Worm (Caenorhabditis elegans) whole organism, L3 larva: ENCODE measurements around the gene mrps-18A.

Experiments used
- R02D3.7 ChIP-seq: fragments of 150-350 bp; optimal IDR thresholded peaks from 2 replicates; lab custom pipeline; 2014; ENCODE audit warnings: missing biosample characterization, missing genetic modification characterization
- ZK546.5 ChIP-seq: sonication (generic microtip); optimal IDR thresholded peaks from 2 replicates; lab custom pipeline; 2017; ENCODE audit warnings: missing biosample characterization, missing genetic modification characterization
- aly-2 ChIP-seq: fragments of 150-350 bp; optimal IDR thresholded peaks from 2 replicates; lab custom pipeline; 2014; ENCODE audit warnings: missing biosample characterization, missing genetic modification characterization
- ceh-16 ChIP-seq: sonication (generic microtip); optimal IDR thresholded peaks from 2 replicates; lab custom pipeline; 2017; ENCODE audit warnings: missing biosample characterization, missing genetic modification characterization
- ceh-28 ChIP-seq: fragments of 150-350 bp; optimal IDR thresholded peaks from 2 replicates; lab custom pipeline; 2014; ENCODE audit warnings: missing biosample characterization, missing genetic modification reagents, missing genetic modification characterization
- ceh-82 ChIP-seq: fragments of 150-350 bp; optimal IDR thresholded peaks from 2 replicates; lab custom pipeline; 2014; ENCODE audit warnings: missing biosample characterization, missing genetic modification characterization
- ceh-9 ChIP-seq: sonication (generic microtip); optimal IDR thresholded peaks from 2 replicates; lab custom pipeline; 2018; ENCODE audit warnings: missing biosample characterization, missing genetic modification characterization
- daf-12 ChIP-seq: fragments of 150-350 bp; optimal IDR thresholded peaks from 2 replicates; lab custom pipeline; 2014; ENCODE audit warnings: missing biosample characterization, missing genetic modification reagents, missing genetic modification characterization
- egl-27 ChIP-seq: sonication (generic microtip); optimal IDR thresholded peaks from 4 replicates; lab custom pipeline; 2017; ENCODE audit warnings: missing biosample characterization, missing genetic modification reagents, missing genetic modification characterization
- egl-5 ChIP-seq: fragments of 150-350 bp; optimal IDR thresholded peaks from 2 replicates; lab custom pipeline; 2017; ENCODE audit warnings: missing biosample characterization, missing genetic modification reagents, missing genetic modification characterization, inconsistent platforms
- elt-1 ChIP-seq: fragments of 150-350 bp; optimal IDR thresholded peaks from 2 replicates; lab custom pipeline; 2014; ENCODE audit warnings: missing biosample characterization, missing genetic modification characterization
- elt-2 ChIP-seq: sonication (generic microtip); optimal IDR thresholded peaks from 2 replicates; lab custom pipeline; 2016; ENCODE audit warnings: missing genetic modification reagents, mild to moderate bottlenecking, missing genetic modification characterization, missing compliant biosample characterization
- elt-3 ChIP-seq, 3 experiments: fragments of 150-350 bp in 1 of 3; sonication (generic microtip) in 2 of 3; optimal IDR thresholded peaks; 2 replicates in 2 of 3; 4 replicates in 1 of 3; lab custom pipeline; 2014 to 2017; ENCODE audit warnings: missing biosample characterization in 3 of 3, missing genetic modification characterization in 3 of 3
- eor-1 ChIP-seq, 2 experiments: fragments of 150-350 bp; optimal IDR thresholded peaks; 2 replicates each; lab custom pipeline; 2014 to 2018; ENCODE audit warnings: missing biosample characterization in 2 of 2, missing genetic modification characterization in 2 of 2
- fkh-10 ChIP-seq: sonication (generic microtip); optimal IDR thresholded peaks from 2 replicates; lab custom pipeline; 2017; ENCODE audit warnings: missing biosample characterization, missing genetic modification reagents, missing genetic modification characterization
- fkh-2 ChIP-seq: fragments of 150-350 bp; optimal IDR thresholded peaks from 2 replicates; lab custom pipeline; 2014; ENCODE audit warnings: missing biosample characterization, missing genetic modification reagents, missing genetic modification characterization
- fos-1 ChIP-seq: fragments of 150-350 bp; optimal IDR thresholded peaks from 2 replicates; lab custom pipeline; 2014; ENCODE audit warnings: missing biosample characterization, missing genetic modification characterization
- hmg-11 ChIP-seq: sonication (generic microtip); optimal IDR thresholded peaks from 2 replicates; lab custom pipeline; 2016; ENCODE audit warnings: missing genetic modification characterization, missing compliant biosample characterization
- jun-1 ChIP-seq: fragments of 150-350 bp; optimal IDR thresholded peaks from 2 replicates; lab custom pipeline; 2014; ENCODE audit warnings: missing biosample characterization, missing genetic modification reagents, missing genetic modification characterization
- lin-15B ChIP-seq: fragments of 150-350 bp; optimal IDR thresholded peaks from 2 replicates; lab custom pipeline; 2014; ENCODE audit warnings: missing biosample characterization, missing genetic modification characterization
- lin-39 ChIP-seq: fragments of 150-350 bp; optimal IDR thresholded peaks from 2 replicates; lab custom pipeline; 2018; ENCODE audit warnings: missing biosample characterization, missing genetic modification reagents, missing genetic modification characterization
- lsy-12 ChIP-seq: sonication (generic microtip); optimal IDR thresholded peaks from 2 replicates; lab custom pipeline; 2016; ENCODE audit warnings: mild to moderate bottlenecking, missing genetic modification characterization, missing compliant biosample characterization
- nfya-1 ChIP-seq: sonication (generic microtip); optimal IDR thresholded peaks from 2 replicates; lab custom pipeline; 2017; ENCODE audit warnings: missing genetic modification characterization, mild to moderate bottlenecking, missing compliant biosample characterization, antibody characterized with exemption, moderate library complexity; ENCODE audit not compliant: insufficient read depth
- nhr-11 ChIP-seq: fragments of 150-350 bp; optimal IDR thresholded peaks from 2 replicates; lab custom pipeline; 2014; ENCODE audit warnings: missing biosample characterization, missing genetic modification characterization
- nhr-12 ChIP-seq: fragments of 150-350 bp; optimal IDR thresholded peaks from 2 replicates; lab custom pipeline; 2014; ENCODE audit warnings: missing biosample characterization, missing genetic modification characterization
- nhr-23 ChIP-seq: fragments of 150-350 bp; optimal IDR thresholded peaks from 2 replicates; lab custom pipeline; 2014; ENCODE audit warnings: missing biosample characterization, missing genetic modification reagents, missing genetic modification characterization
- nhr-237 ChIP-seq: fragments of 150-350 bp; optimal IDR thresholded peaks from 2 replicates; lab custom pipeline; 2014; ENCODE audit warnings: missing biosample characterization, missing genetic modification characterization
- nhr-25 ChIP-seq: sonication (generic microtip); optimal IDR thresholded peaks from 2 replicates; lab custom pipeline; 2017; ENCODE audit warnings: missing biosample characterization, missing genetic modification characterization
- nhr-28 ChIP-seq: fragments of 150-350 bp; optimal IDR thresholded peaks from 2 replicates; lab custom pipeline; 2014; ENCODE audit warnings: missing biosample characterization, missing genetic modification characterization
- nhr-43 ChIP-seq: sonication (generic microtip); optimal IDR thresholded peaks from 2 replicates; lab custom pipeline; 2016; ENCODE audit warnings: mild to moderate bottlenecking, missing genetic modification characterization, missing compliant biosample characterization; ENCODE audit not compliant: poor library complexity, severe bottlenecking
- nhr-67 ChIP-seq: fragments of 150-350 bp; optimal IDR thresholded peaks from 2 replicates; lab custom pipeline; 2014; ENCODE audit warnings: missing biosample characterization, missing genetic modification characterization
- nhr-76 ChIP-seq: fragments of 150-350 bp; sonication (generic microtip); optimal IDR thresholded peaks from 5 replicates; lab custom pipeline; 2014; ENCODE audit warnings: missing biosample characterization, missing genetic modification characterization
- pha-4 ChIP-seq: fragments of 150-350 bp; optimal IDR thresholded peaks from 2 replicates; lab custom pipeline; 2014; ENCODE audit warnings: missing biosample characterization, missing genetic modification reagents, missing genetic modification characterization
- pqm-1 ChIP-seq: fragments of 150-350 bp; optimal IDR thresholded peaks from 2 replicates; lab custom pipeline; 2017; ENCODE audit warnings: missing biosample characterization, missing genetic modification characterization, inconsistent platforms
- sea-2 ChIP-seq: fragments of 150-350 bp; sonication (generic microtip); optimal IDR thresholded peaks from 4 replicates; lab custom pipeline; 2014; ENCODE audit warnings: missing biosample characterization, missing genetic modification reagents, missing genetic modification characterization
- skn-1 ChIP-seq: fragments of 150-350 bp; optimal IDR thresholded peaks from 2 replicates; lab custom pipeline; 2014; ENCODE audit warnings: missing biosample characterization, missing genetic modification characterization
- snpc-4 ChIP-seq: fragments of 150-350 bp; optimal IDR thresholded peaks from 2 replicates; lab custom pipeline; 2014; ENCODE audit warnings: missing biosample characterization, missing genetic modification characterization
- unc-39 ChIP-seq: sonication (generic microtip); optimal IDR thresholded peaks from 4 replicates; lab custom pipeline; 2017; ENCODE audit warnings: missing biosample characterization, missing genetic modification characterization
- unc-62 ChIP-seq: fragments of 150-350 bp; sonication (generic microtip); optimal IDR thresholded peaks from 4 replicates; lab custom pipeline; 2014; ENCODE audit warnings: missing biosample characterization, missing genetic modification reagents, missing genetic modification characterization
- ztf-11 ChIP-seq: fragments of 150-350 bp; optimal IDR thresholded peaks from 2 replicates; lab custom pipeline; 2014; ENCODE audit warnings: missing biosample characterization, missing genetic modification characterization
- ztf-4 ChIP-seq: fragments of 150-350 bp; optimal IDR thresholded peaks from 2 replicates; lab custom pipeline; 2014; ENCODE audit warnings: missing biosample characterization, missing genetic modification characterization

The mrps-18A gene

ce11 chrIII:8307356-8307755, 24.4 kb downstream of the mrps-18A start, which contains the start of the genes F10E9.7 and F10E9.5 (continued):
- TF ChIP-seq nhr-237: no peak

- TF ChIP-seq egl-27: no peak
- no peak for TF ChIP-seq lsy-12 (tag; lab: Kevin White, UChicago)
- no peak for TF ChIP-seq egl-5 (tag; lab: Kevin White, UChicago)
- no peak for TF ChIP-seq nhr-43 (tag; lab: Kevin White, UChicago)
- TF ChIP-seq nhr-237: no peak
- TF ChIP-seq ceh-9 (tag; lab: Kevin White, UChicago): no peak
- no peak for TF ChIP-seq ztf-11 (tag; lab: Kevin White, UChicago)
- no peak for TF ChIP-seq fkh-2 (tag; lab: Kevin White, UChicago)
- TF ChIP-seq eor-1 (tag; optimal IDR thresholded peaks at IDR 0.05; lab: Kevin White, UChicago): no peak
- no peak for TF ChIP-seq elt-3 (tag; optimal IDR thresholded peaks at IDR 0.05; lab: Kevin White, UChicago)
- no peak for TF ChIP-seq fos-1 (tag; lab: Kevin White, UChicago)
- no peak for TF ChIP-seq skn-1 (tag; lab: Kevin White, UChicago)
- TF ChIP-seq nhr-11 (tag; lab: Kevin White, UChicago): no peak
- no peak for TF ChIP-seq daf-12 (tag; lab: Kevin White, UChicago)
- no peak for TF ChIP-seq unc-39 (tag; lab: Kevin White, UChicago)
- no peak for TF ChIP-seq hmg-11 (tag; lab: Kevin White, UChicago)
- no peak for TF ChIP-seq nhr-23 (tag; lab: Kevin White, UChicago)
- TF ChIP-seq, all 47 proteins: peak for 0
Measured at ce11 chrIII:8305816-8306215, 25.9 kb downstream of the mrps-18A start.

ce11 chrIII:8305304-8305703, 26.4 kb downstream of the mrps-18A start:
- TF ChIP-seq fkh-2 (tag; lab: Kevin White, UChicago) (no peak), ZK546.5 (tag; lab: Kevin White, UChicago) (no peak), egl-5 (tag; lab: Kevin White, UChicago) (no peak), nhr-12 (tag; lab: Kevin White, UChicago) (no peak), fkh-10 (GFP tag; lab: Kevin White, UChicago) (no peak), pha-4 (no peak), snpc-4 (tag; lab: Kevin White, UChicago) (no peak), ztf-4 (no peak), lin-39 (no peak), unc-39 (tag; lab: Kevin White, UChicago) (no peak), nhr-67 (tag; lab: Kevin White, UChicago) (no peak), nhr-25 (tag; lab: Kevin White, UChicago) (no peak), egl-27 (no peak), ceh-82 (tag; lab: Kevin White, UChicago) (no peak), ceh-28 (tag; lab: Kevin White, UChicago) (no peak)

- no peak for TF ChIP-seq jun-1
- no peak for TF ChIP-seq snpc-4 (tag; lab: Kevin White, UChicago)
- no peak for TF ChIP-seq elt-1 (tag; lab: Kevin White, UChicago)
- no peak for TF ChIP-seq nhr-25 (tag; lab: Kevin White, UChicago)
- TF ChIP-seq ztf-4: no peak
- TF ChIP-seq nhr-43 (tag; lab: Kevin White, UChicago): no peak
- TF ChIP-seq, all 47 proteins: peak for 0
Measured at ce11 chrIII:8303440-8303839, 28.3 kb downstream of the mrps-18A start.

- TF ChIP-seq nhr-12 (tag; lab: Kevin White, UChicago) (no peak), fkh-2 (tag; lab: Kevin White, UChicago) (no peak), sea-2 (no peak), lin-15B (tag; lab: Kevin White, UChicago) (no peak)
- TF ChIP-seq, all 47 proteins: peak for 0
Measured at ce11 chrIII:8300860-8301396, 30.8 kb downstream of the mrps-18A start.

- TF ChIP-seq aly-2 (tag; lab: Kevin White, UChicago) (no peak), nhr-76 (tag; lab: Kevin White, UChicago) (no peak), R02D3.7 (tag; lab: Kevin White, UChicago) (no peak), nhr-28 (tag; lab: Kevin White, UChicago) (no peak), fkh-10 (GFP tag; lab: Kevin White, UChicago) (no peak), fos-1 (tag; lab: Kevin White, UChicago) (no peak), elt-1 (tag; lab: Kevin White, UChicago) (no peak), nfya-1 (tag; lab: Kevin White, UChicago) (no peak), pha-4 (peak; percentile 43), skn-1 (tag; lab: Kevin White, UChicago) (no peak), pqm-1 (tag; lab: Kevin White, UChicago) (peak; percentile 14), elt-2 (tag; lab: Kevin White, UChicago) (peak; percentile 76), nhr-25 (tag; lab: Kevin White, UChicago) (no peak), ceh-16 (no peak), nhr-67 (tag; lab: Kevin White, UChicago) (no peak), egl-27 (no peak), ztf-11 (tag; lab: Kevin White, UChicago) (no peak), unc-62 (GFP tag; lab: Kevin White, UChicago) (no peak), ztf-4 (no peak)
Measured at ce11 chrIII:8299734-8300133, 32.0 kb downstream of the mrps-18A start.
